Fruit fly (Drosophila melanogaster): ENCODE results near the gene Bet5.

Bet5 gene

dm6 chr3R:30209648-30210047, 29.6 kb downstream of the Bet5 start, which contains the start of gene Anp:
Gene Anp, plus strand, starts transcription at chr3R:30209948.
- no peak for TF ChIP-seq fkh (GFP tag; optimal IDR thresholded peaks at IDR 0.05)
- TF ChIP-seq CG10669 (GFP tag; optimal IDR thresholded peaks at IDR 0.05), result no peak
- TF ChIP-seq CG11762 (GFP tag; optimal IDR thresholded peaks at IDR 0.05; ENCODE audit: insufficient read depth), result no peak
- TF ChIP-seq CG3919 (GFP tag; optimal IDR thresholded peaks at IDR 0.05), result no peak
- TF ChIP-seq Sox15 (GFP tag; optimal IDR thresholded peaks at IDR 0.05), result no peak
- TF ChIP-seq CG6163 (GFP tag; IDR thresholded peaks at IDR 0.05), result no peak
- no peak for TF ChIP-seq dac (GFP tag; optimal IDR thresholded peaks at IDR 0.05)
- no peak for TF ChIP-seq CG7368 (GFP tag; optimal IDR thresholded peaks at IDR 0.05)
- no peak for TF ChIP-seq Blimp-1 (GFP tag; optimal IDR thresholded peaks at IDR 0.05)

DNA sequence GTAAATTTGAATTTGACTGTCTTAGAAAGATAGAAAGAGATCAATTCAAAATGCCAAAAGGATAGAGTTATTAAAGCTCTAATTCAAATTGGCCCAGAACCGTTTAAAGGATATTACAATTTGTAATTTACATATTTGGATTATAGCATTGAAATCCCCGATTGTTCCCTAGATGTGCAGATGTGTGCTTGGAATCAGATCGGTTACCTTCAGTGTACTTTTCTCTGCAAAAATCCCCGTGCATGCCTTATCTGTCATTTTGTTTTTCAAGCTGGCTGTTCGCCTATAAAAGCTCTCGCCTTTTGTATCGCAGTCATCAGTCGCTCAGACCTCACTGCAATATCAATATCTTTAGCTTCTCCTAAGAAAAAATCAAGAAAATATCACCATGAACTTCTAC, 30.5 kb downstream of the Bet5 start, which contains the start of gene CecA1:
Gene CecA1 (plus strand): TSS at position 315 of the 400 bp plus-strand sequence.
- no peak for TF ChIP-seq CG34406 (GFP tag; optimal IDR thresholded peaks at IDR 0.05)
- TF ChIP-seq svp (GFP tag), result peak; percentile 71

dm6 chr3R:30211856-30212255, 31.8 kb downstream of the Bet5 start, which contains the start of gene CecA2:
Gene CecA2, plus strand, starts transcription at chr3R:30212156.
- TF ChIP-seq Hr4 (GFP tag; optimal IDR thresholded peaks at IDR 0.05), result no peak
- TF ChIP-seq Lpt (GFP tag; optimal IDR thresholded peaks at IDR 0.05), result no peak
- TF ChIP-seq CG31627 (GFP tag; optimal IDR thresholded peaks at IDR 0.05), result no peak
- TF ChIP-seq CG9139 (GFP tag; optimal IDR thresholded peaks at IDR 0.05), result no peak
- TF ChIP-seq svp (GFP tag), result no peak
- no peak for TF ChIP-seq CG15336 (GFP tag; IDR thresholded peaks at IDR 0.05)
- no peak for TF ChIP-seq net (GFP tag; optimal IDR thresholded peaks at IDR 0.05)
- TF ChIP-seq CG6792 (GFP tag; optimal IDR thresholded peaks at IDR 0.05), result no peak
- no peak for TF ChIP-seq Hr39 (GFP tag; optimal IDR thresholded peaks at IDR 0.05)

DNA sequence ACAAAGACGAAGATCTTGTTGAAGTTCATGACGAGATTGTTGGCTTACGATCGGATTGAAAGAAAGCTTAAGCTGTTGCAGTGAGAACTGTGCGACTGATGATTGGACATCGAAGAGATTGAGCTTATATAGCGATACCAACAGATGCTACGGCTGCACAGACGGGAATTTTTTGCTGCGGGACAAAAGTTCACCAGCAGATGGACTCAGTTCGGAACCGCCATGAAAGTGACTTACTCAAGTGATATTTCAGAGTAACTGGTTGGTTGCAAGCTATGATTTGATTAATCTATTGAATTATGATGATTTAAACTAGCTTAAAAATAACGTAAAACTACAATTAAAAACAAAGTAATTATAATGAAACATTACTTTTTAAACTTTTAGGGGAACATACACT, 33.7 kb downstream of the Bet5 start, which contains the start of gene CecB:
Gene CecB (minus strand): TSS at position 101 of the 400 bp plus-strand sequence.
- TF ChIP-seq Met (GFP tag; optimal IDR thresholded peaks at IDR 0.05) (no peak), svp (GFP tag) (peak; percentile 68), CG9139 (GFP tag; optimal IDR thresholded peaks at IDR 0.05) (no peak)

dm6 chr3R:30215020-30215419, 35.0 kb downstream of the Bet5 start:
- TF ChIP-seq CG3919 (GFP tag; optimal IDR thresholded peaks at IDR 0.05), result no peak
- TF ChIP-seq svp (GFP tag), result peak; percentile 78
- no peak for TF ChIP-seq CG10669 (GFP tag; optimal IDR thresholded peaks at IDR 0.05)
- peak; percentile 17 for TF ChIP-seq Sox14 (GFP tag; optimal IDR thresholded peaks at IDR 0.05)

dm6 chr3R:30216210-30216609, 36.2 kb downstream of the Bet5 start, which contains the start of gene CecC:
Gene CecC, plus strand, starts transcription at chr3R:30216484.
- no peak for TF ChIP-seq fd59A (GFP tag; optimal IDR thresholded peaks at IDR 0.05)
- TF ChIP-seq net (GFP tag; optimal IDR thresholded peaks at IDR 0.05), result no peak
- no peak for TF ChIP-seq CG6854 (GFP tag; optimal IDR thresholded peaks at IDR 0.05)
- TF ChIP-seq CG9139 (GFP tag; optimal IDR thresholded peaks at IDR 0.05), result no peak
- no peak for TF ChIP-seq CG11294 (GFP tag; IDR thresholded peaks at IDR 0.05)
- TF ChIP-seq salr (GFP tag; optimal IDR thresholded peaks at IDR 0.05), result no peak
- no peak for TF ChIP-seq Hr4 (GFP tag; optimal IDR thresholded peaks at IDR 0.05)
- no peak for TF ChIP-seq Hr38 (GFP tag; optimal IDR thresholded peaks at IDR 0.05)
- no peak for TF ChIP-seq Hr39 (GFP tag; optimal IDR thresholded peaks at IDR 0.05)
- no peak for TF ChIP-seq esn (GFP tag; optimal IDR thresholded peaks at IDR 0.05)
- no peak for TF ChIP-seq cyc (GFP tag; optimal IDR thresholded peaks at IDR 0.05)
- no peak for TF ChIP-seq lz (GFP tag; optimal IDR thresholded peaks at IDR 0.05)
- no peak for TF ChIP-seq Sox102F (GFP tag; optimal IDR thresholded peaks at IDR 0.05)
- no peak for TF ChIP-seq svp (GFP tag)
- TF ChIP-seq vri (GFP tag; optimal IDR thresholded peaks at IDR 0.05), result no peak
- no peak for TF ChIP-seq Eip78C (GFP tag)
- no peak for TF ChIP-seq fd85E (GFP tag; optimal IDR thresholded peaks at IDR 0.05)
- no peak for TF ChIP-seq Ets21C (GFP tag; optimal IDR thresholded peaks at IDR 0.05)
